Fruit fly (Drosophila melanogaster) whole organism, pupa: ENCODE data around the gene Mob3.

ENCODE experiments used
- CG17806 ChIP-seq: fragments of 200-800 bp; sonication (Bioruptor generic); optimal IDR thresholded peaks from 2 replicates; lab custom pipeline; 2018; ENCODE audit warnings: missing biosample characterization, mild to moderate bottlenecking, missing genetic modification characterization, moderate library complexity
- CG9948 ChIP-seq: fragments of 200-800 bp; sonication (Bioruptor generic); optimal IDR thresholded peaks from 2 replicates; lab custom pipeline; 2018; ENCODE audit warnings: missing biosample characterization, mild to moderate bottlenecking, missing genetic modification characterization, moderate library complexity
- D1 ChIP-seq: fragments of 200-800 bp; sonication (Bioruptor generic); optimal IDR thresholded peaks from 2 replicates; lab custom pipeline; 2018; ENCODE audit warnings: missing biosample characterization, mild to moderate bottlenecking, missing genetic modification characterization, moderate library complexity
- EcR ChIP-seq: fragments of 200-800 bp; sonication (Bioruptor generic); optimal IDR thresholded peaks from 3 replicates; lab custom pipeline; 2019; ENCODE audit warnings: missing biosample characterization, missing genetic modification characterization, mild to moderate bottlenecking, moderate library complexity, missing genetic modification reagents
- Ets98B ChIP-seq: fragments of 200-800 bp; sonication (Bioruptor generic); IDR thresholded peaks from 2 replicates; pipeline ENCODE4 v1.3.6; 2022; ENCODE audit warnings: missing biosample characterization, missing genetic modification characterization
- Pif1A ChIP-seq: fragments of 200-800 bp; sonication (Bioruptor generic); optimal IDR thresholded peaks from 3 replicates; lab custom pipeline; 2016; ENCODE audit warnings: missing biosample characterization, missing genetic modification characterization
- rn ChIP-seq: fragments of 200-800 bp; sonication (Bioruptor generic); IDR thresholded peaks from 2 replicates; pipeline ENCODE4 v1.3.6; 2022; ENCODE audit warnings: missing biosample characterization, missing genetic modification characterization

dm6 chr2L:10261774-10262173 lies 3.4 kb upstream of the Mob3 start:
- TF ChIP-seq Ets98B (GFP tag; lab: Robert Waterston, UW) (no peak), D1 (tag; lab: Kevin White, UChicago) (no peak), EcR (no peak), Pif1A (GFP tag; lab: Kevin White, UChicago) (no peak), CG9948 (tag; lab: Kevin White, UChicago) (no peak), rn (GFP tag; lab: Robert Waterston, UW) (no peak), CG17806 (tag; lab: Kevin White, UChicago) (no peak)
